Worm (Caenorhabditis elegans) whole organism, late embryonic: ENCODE measurements around the gene miz-1.

ENCODE experiments used
- C38D4.7 ChIP-seq: fragments of 200-800 bp; sonication (Bioruptor generic); optimal IDR thresholded peaks from 2 replicates; lab custom pipeline; 2018; ENCODE audit warnings: mild to moderate bottlenecking, missing genetic modification characterization, moderate library complexity, missing compliant biosample characterization
- F13H6.1 ChIP-seq: sonication (generic microtip); optimal IDR thresholded peaks from 2 replicates; lab custom pipeline; 2016; ENCODE audit warnings: missing genetic modification characterization, missing compliant biosample characterization
- T23F11.4 ChIP-seq: fragments of 200-800 bp; sonication (Bioruptor generic); optimal IDR thresholded peaks from 2 replicates; lab custom pipeline; 2018; ENCODE audit warnings: mild to moderate bottlenecking, missing genetic modification characterization, missing compliant biosample characterization
- ceh-18 ChIP-seq: sonication (generic microtip); optimal IDR thresholded peaks from 2 replicates; lab custom pipeline; 2016; ENCODE audit warnings: missing genetic modification characterization, missing compliant biosample characterization
- ceh-19 ChIP-seq: fragments of 200-800 bp; sonication (Bioruptor generic); optimal IDR thresholded peaks from 2 replicates; lab custom pipeline; 2018; ENCODE audit warnings: mild to moderate bottlenecking, missing genetic modification characterization, missing compliant biosample characterization
- ceh-22 ChIP-seq: sonication (generic microtip); optimal IDR thresholded peaks from 2 replicates; lab custom pipeline; 2017; ENCODE audit warnings: missing biosample characterization, missing genetic modification characterization
- ceh-45 ChIP-seq: fragments of 200-800 bp; sonication (Bioruptor generic); IDR thresholded peaks from 2 replicates; pipeline ENCODE4 v1.3.6; 2022; ENCODE audit warnings: missing genetic modification reagents, missing genetic modification characterization, missing compliant biosample characterization
- ceh-48 ChIP-seq: sonication (generic microtip); optimal IDR thresholded peaks from 2 replicates; lab custom pipeline; 2016; ENCODE audit warnings: missing genetic modification characterization, inconsistent platforms, missing compliant biosample characterization
- ceh-6 ChIP-seq: fragments of 200-800 bp; sonication (Bioruptor generic); optimal IDR thresholded peaks from 2 replicates; lab custom pipeline; 2018; ENCODE audit warnings: mild to moderate bottlenecking, missing genetic modification characterization, missing compliant biosample characterization
- ceh-9 ChIP-seq: sonication (generic microtip); optimal IDR thresholded peaks from 2 replicates; lab custom pipeline; 2016; ENCODE audit warnings: mild to moderate bottlenecking, missing genetic modification characterization, inconsistent platforms, missing compliant biosample characterization
- che-1 ChIP-seq: sonication (generic microtip); optimal IDR thresholded peaks from 2 replicates; lab custom pipeline; 2016; ENCODE audit warnings: mild to moderate bottlenecking, missing genetic modification characterization, missing compliant biosample characterization
- dmd-4 ChIP-seq: sonication (generic microtip); optimal IDR thresholded peaks from 2 replicates; lab custom pipeline; 2016; ENCODE audit warnings: borderline replicate concordance, missing genetic modification characterization, missing compliant biosample characterization
- ets-4 ChIP-seq: sonication (generic microtip); optimal IDR thresholded peaks from 2 replicates; lab custom pipeline; 2016; ENCODE audit warnings: missing genetic modification characterization, missing compliant biosample characterization
- fkh-6 ChIP-seq: sonication (generic microtip); optimal IDR thresholded peaks from 2 replicates; lab custom pipeline; 2016; ENCODE audit warnings: missing genetic modification characterization, missing compliant biosample characterization
- hlh-30 ChIP-seq: sonication (generic microtip); optimal IDR thresholded peaks from 2 replicates; lab custom pipeline; 2017; ENCODE audit warnings: antibody characterized with exemption, missing genetic modification characterization, missing compliant biosample characterization; ENCODE audit not compliant: insufficient read depth
- hlh-8 ChIP-seq: sonication (generic microtip); optimal IDR thresholded peaks from 2 replicates; lab custom pipeline; 2016; ENCODE audit warnings: missing genotype, missing genetic modification characterization, missing compliant biosample characterization
- lin-11 ChIP-seq: fragments of 200-800 bp; sonication (Bioruptor generic); optimal IDR thresholded peaks from 2 replicates; lab custom pipeline; 2018; ENCODE audit warnings: mild to moderate bottlenecking, missing genetic modification characterization, missing compliant biosample characterization
- madf-2 ChIP-seq: sonication (generic microtip); optimal IDR thresholded peaks from 2 replicates; lab custom pipeline; 2017; ENCODE audit warnings: missing genetic modification characterization, missing compliant biosample characterization
- mec-3 ChIP-seq: sonication (generic microtip); optimal IDR thresholded peaks from 2 replicates; lab custom pipeline; 2016; ENCODE audit warnings: borderline replicate concordance, missing genetic modification characterization, missing compliant biosample characterization
- nfya-1 ChIP-seq: sonication (generic microtip); optimal IDR thresholded peaks from 2 replicates; lab custom pipeline; 2017; ENCODE audit warnings: missing genetic modification characterization, mild to moderate bottlenecking, missing compliant biosample characterization, antibody characterized with exemption, moderate library complexity
- npax-4 ChIP-seq: sonication (generic microtip); optimal IDR thresholded peaks from 2 replicates; lab custom pipeline; 2016; ENCODE audit warnings: missing genetic modification characterization, missing compliant biosample characterization
- odd-2 ChIP-seq: sonication (generic microtip); optimal IDR thresholded peaks from 2 replicates; lab custom pipeline; 2017; ENCODE audit warnings: antibody characterized with exemption, mild to moderate bottlenecking, missing genetic modification characterization, missing compliant biosample characterization
- pha-4 ChIP-seq: fragments of 150-350 bp; optimal IDR thresholded peaks from 2 replicates; lab custom pipeline; 2018; ENCODE audit warnings: missing biosample characterization, missing genetic modification reagents, missing genetic modification characterization
- rnt-1 ChIP-seq: sonication (generic microtip); optimal IDR thresholded peaks from 2 replicates; lab custom pipeline; 2016; ENCODE audit warnings: missing genetic modification characterization, missing compliant biosample characterization
- sox-2 ChIP-seq: fragments of 200-800 bp; sonication (Bioruptor generic); IDR thresholded peaks from 2 replicates; pipeline ENCODE4 v1.3.6; 2022; ENCODE audit warnings: missing genetic modification reagents, missing genetic modification characterization, missing compliant biosample characterization
- syd-9 ChIP-seq: sonication (generic microtip); optimal IDR thresholded peaks from 2 replicates; lab custom pipeline; 2016; ENCODE audit warnings: mild to moderate bottlenecking, missing genetic modification characterization, moderate library complexity, missing compliant biosample characterization
- tbx-2 ChIP-seq: sonication (generic microtip); optimal IDR thresholded peaks from 2 replicates; lab custom pipeline; 2016; ENCODE audit warnings: missing genetic modification characterization, missing compliant biosample characterization
- tbx-7 ChIP-seq: sonication (generic microtip); optimal IDR thresholded peaks from 2 replicates; lab custom pipeline; 2016; ENCODE audit warnings: missing genotype, missing genetic modification characterization, missing compliant biosample characterization
- unc-3 ChIP-seq, 2 experiments: fragments of 200-800 bp in 1 of 2; sonication (Bioruptor generic) in 1 of 2; sonication (generic microtip) in 1 of 2; conservative IDR thresholded peaks in 1 of 2; optimal IDR thresholded peaks in 1 of 2; 2 replicates each; pipeline versions ENCODE4 v1.3.6 to Lab custom; 2016 to 2022; ENCODE audit warnings: missing compliant biosample characterization in 2 of 2, missing genetic modification characterization in 2 of 2, missing genetic modification reagents in 1 of 2
- unc-42 ChIP-seq: sonication (generic microtip); optimal IDR thresholded peaks from 2 replicates; lab custom pipeline; 2016; ENCODE audit warnings: missing genotype, missing genetic modification characterization, missing compliant biosample characterization
- zip-5 ChIP-seq: sonication (generic microtip); optimal IDR thresholded peaks from 2 replicates; lab custom pipeline; 2016; ENCODE audit warnings: missing genetic modification characterization, missing compliant biosample characterization

Gene miz-1

ce11 chrIV:10832148-10832547, 19.9 kb downstream of the miz-1 start, which contains the start of gene best-15:
Gene best-15, minus strand, starts transcription at chrIV:10832248.
- TF ChIP-seq pha-4 (tag; lab: Kevin White, UChicago) = no peak
- no peak for TF ChIP-seq ceh-9
- no peak for TF ChIP-seq ets-4 (tag; lab: Kevin White, UChicago)
- no peak for TF ChIP-seq C38D4.7 (GFP tag; lab: Kevin White, UChicago)

ce11 chrIV:10842232-10842631, 30.0 kb downstream of the miz-1 start:
- TF ChIP-seq unc-42 (tag; lab: Kevin White, UChicago) = no peak
- no peak for TF ChIP-seq tbx-7 (tag; lab: Kevin White, UChicago)
- no peak for TF ChIP-seq syd-9 (tag; lab: Kevin White, UChicago)
- TF ChIP-seq ceh-45 = no peak
- no peak for TF ChIP-seq zip-5 (tag; lab: Kevin White, UChicago)
- no peak for TF ChIP-seq che-1 (tag; lab: Kevin White, UChicago)
- no peak for TF ChIP-seq npax-4 (tag; lab: Kevin White, UChicago)
- TF ChIP-seq unc-3 (GFP tag; conservative IDR thresholded peaks at IDR 0.05; lab: Robert Waterston, UW) = no peak
- TF ChIP-seq unc-3 (tag; optimal IDR thresholded peaks at IDR 0.05; lab: Kevin White, UChicago) = no peak
- TF ChIP-seq rnt-1 (tag; lab: Kevin White, UChicago) = no peak
- TF ChIP-seq hlh-30 = no peak
- TF ChIP-seq madf-2 = no peak
- TF ChIP-seq ceh-48 = no peak
- no peak for TF ChIP-seq dmd-4 (tag; lab: Kevin White, UChicago)

ce11 chrIV:10842705-10843364, 30.6 kb downstream of the miz-1 start, which contains the start of gene T11G6.5:
Gene T11G6.5, minus strand, starts transcription at chrIV:10842755.
- TF ChIP-seq nfya-1 (tag; lab: Kevin White, UChicago) = peak; percentile 16
- TF ChIP-seq hlh-8 (tag; lab: Kevin White, UChicago) = no peak

- TF ChIP-seq lin-11 (tag; lab: Kevin White, UChicago) = no peak
- no peak for TF ChIP-seq tbx-2 (tag; lab: Kevin White, UChicago)
- no peak for TF ChIP-seq nfya-1 (tag; lab: Kevin White, UChicago)
- no peak for TF ChIP-seq sox-2 (GFP tag; lab: Robert Waterston, UW)
- no peak for TF ChIP-seq madf-2
- no peak for TF ChIP-seq fkh-6 (tag; lab: Kevin White, UChicago)
- TF ChIP-seq dmd-4 (tag; lab: Kevin White, UChicago) = no peak
These were observed 38.9 kb downstream of the miz-1 start for ce11 chrIV:10851136-10851535.

ce11 chrIV:10851833-10852232, 39.6 kb downstream of the miz-1 start, which contains the start of gene T11G6.4:
Gene T11G6.4, minus strand, starts transcription at chrIV:10851933.
- TF ChIP-seq ceh-6 (GFP tag; lab: Kevin White, UChicago) (no peak), ceh-22 (tag; lab: Kevin White, UChicago) (no peak), mec-3 (tag; lab: Kevin White, UChicago) (no peak), odd-2 (tag; lab: Kevin White, UChicago) (no peak), ceh-18 (tag; lab: Kevin White, UChicago) (no peak), ceh-19 (no peak)

ce11 chrIV:10852403-10852802, 40.2 kb downstream of the miz-1 start:
- TF ChIP-seq nfya-1 (tag; lab: Kevin White, UChicago) (no peak), F13H6.1 (tag; lab: Kevin White, UChicago) (no peak), T23F11.4 (GFP tag; lab: Kevin White, UChicago) (no peak), hlh-8 (tag; lab: Kevin White, UChicago) (no peak)
